Worm (Caenorhabditis elegans) whole organism, L1 larva: ENCODE measurements around the gene K11H3.5.

ENCODE experiments used
- C16A3.4 ChIP-seq: fragments of 150-350 bp; optimal IDR thresholded peaks from 2 replicates; lab custom pipeline; 2014; ENCODE audit warnings: missing biosample characterization, missing genetic modification characterization
- C34B4.2 ChIP-seq: sonication (generic microtip); optimal IDR thresholded peaks from 2 replicates; lab custom pipeline; 2017; ENCODE audit warnings: mild to moderate bottlenecking, missing genetic modification characterization, missing compliant biosample characterization
- F16B12.6 ChIP-seq: fragments of 150-350 bp; optimal IDR thresholded peaks from 2 replicates; lab custom pipeline; 2014; ENCODE audit warnings: missing biosample characterization, missing genetic modification characterization
- Y116A8C.19 ChIP-seq: sonication (generic microtip); optimal IDR thresholded peaks from 2 replicates; lab custom pipeline; 2016; ENCODE audit warnings: missing compliant biosample characterization, missing genetic modification characterization, borderline replicate concordance
- alr-1 ChIP-seq: fragments of 200-800 bp; sonication (Bioruptor generic); optimal IDR thresholded peaks from 2 replicates; lab custom pipeline; 2018; ENCODE audit warnings: borderline replicate concordance, mild to moderate bottlenecking, missing genetic modification characterization, missing compliant biosample characterization
- blmp-1 ChIP-seq: fragments of 150-350 bp; optimal IDR thresholded peaks from 2 replicates; lab custom pipeline; 2014; ENCODE audit warnings: missing biosample characterization, missing genetic modification characterization
- ceh-63 ChIP-seq: fragments of 200-800 bp; sonication (Bioruptor generic); optimal IDR thresholded peaks from 2 replicates; lab custom pipeline; 2018; ENCODE audit warnings: mild to moderate bottlenecking, missing genetic modification characterization, missing compliant biosample characterization
- ceh-82 ChIP-seq, 3 experiments: fragments of 150-350 bp in 1 of 3; sonication (generic microtip) in 2 of 3; optimal IDR thresholded peaks; 2 replicates each; lab custom pipeline; 2014 to 2017; ENCODE audit warnings: missing biosample characterization in 3 of 3, missing genetic modification characterization in 3 of 3
- ceh-88 ChIP-seq: fragments of 200-800 bp; sonication (Bioruptor generic); IDR thresholded peaks from 2 replicates; pipeline ENCODE4 v1.3.6; 2022; ENCODE audit warnings: missing genetic modification characterization, missing compliant biosample characterization
- ceh-90 ChIP-seq: sonication (generic microtip); optimal IDR thresholded peaks from 2 replicates; lab custom pipeline; 2016; ENCODE audit warnings: missing genetic modification characterization, missing compliant biosample characterization
- ces-1 ChIP-seq: fragments of 150-350 bp; optimal IDR thresholded peaks from 2 replicates; lab custom pipeline; 2014; ENCODE audit warnings: missing biosample characterization, missing genetic modification reagents, missing genetic modification characterization
- efl-1 ChIP-seq, 4 experiments: fragments of 150-350 bp; optimal IDR thresholded peaks in 3 of 4; peaks in 1 of 4; 1 replicate in 1 of 4; 2 replicates in 3 of 4; lab custom pipeline; 2014; ENCODE audit warnings: missing biosample characterization in 2 of 4, missing genetic modification characterization in 2 of 4, missing genetic modification reagents in 2 of 4
- efl-3 ChIP-seq: fragments of 200-800 bp; sonication (Bioruptor generic); optimal IDR thresholded peaks from 2 replicates; lab custom pipeline; 2018; ENCODE audit warnings: mild to moderate bottlenecking, missing genetic modification characterization, missing compliant biosample characterization
- elt-3 ChIP-seq, 6 experiments: fragments of 150-350 bp in 1 of 6; sonication (generic microtip); optimal IDR thresholded peaks; 2 replicates each; lab custom pipeline; 2017 to 2018; ENCODE audit warnings: missing biosample characterization in 6 of 6, missing genetic modification characterization in 6 of 6, inconsistent platforms in 1 of 6
- ets-5 ChIP-seq: fragments of 200-800 bp; sonication (Bioruptor generic); IDR thresholded peaks from 2 replicates; pipeline ENCODE4 v1.3.6; 2022; ENCODE audit warnings: missing genetic modification characterization, missing compliant biosample characterization
- fkh-10 ChIP-seq: sonication (generic microtip); optimal IDR thresholded peaks from 2 replicates; lab custom pipeline; 2017; ENCODE audit warnings: missing biosample characterization, missing genetic modification reagents, missing genetic modification characterization
- grh-1 ChIP-seq: fragments of 200-800 bp; sonication (Bioruptor generic); IDR thresholded peaks from 2 replicates; pipeline ENCODE4 v1.3.6; 2022; ENCODE audit warnings: missing genetic modification reagents, missing genetic modification characterization, missing compliant biosample characterization
- hlh-17 ChIP-seq: fragments of 200-800 bp; sonication (Bioruptor generic); optimal IDR thresholded peaks from 2 replicates; lab custom pipeline; 2018; ENCODE audit warnings: missing genetic modification characterization, mild to moderate bottlenecking, missing compliant biosample characterization, moderate library complexity, borderline replicate concordance
- hlh-4 ChIP-seq: sonication (generic microtip); optimal IDR thresholded peaks from 2 replicates; lab custom pipeline; 2016; ENCODE audit warnings: mild to moderate bottlenecking, missing genetic modification characterization, missing compliant biosample characterization
- irx-1 ChIP-seq: sonication (generic microtip); optimal IDR thresholded peaks from 2 replicates; lab custom pipeline; 2016; ENCODE audit warnings: missing genetic modification characterization, missing compliant biosample characterization
- isw-1 ChIP-seq: fragments of 200-800 bp; sonication (Bioruptor generic); IDR thresholded peaks from 2 replicates; pipeline ENCODE4 v1.3.6; 2022; ENCODE audit warnings: missing genetic modification characterization, missing compliant biosample characterization
- lin-14 ChIP-seq: fragments of 200-800 bp; sonication (Bioruptor generic); optimal IDR thresholded peaks from 2 replicates; lab custom pipeline; 2018; ENCODE audit warnings: mild to moderate bottlenecking, missing genetic modification characterization, moderate library complexity, missing compliant biosample characterization
- lin-15B ChIP-seq: fragments of 150-350 bp; sonication (generic microtip); optimal IDR thresholded peaks from 3 replicates; lab custom pipeline; 2014; ENCODE audit warnings: missing biosample characterization, missing genetic modification characterization
- lin-35 ChIP-seq, 2 experiments: fragments of 150-350 bp; optimal IDR thresholded peaks; 2 replicates each; lab custom pipeline; 2014; ENCODE audit warnings: missing biosample characterization in 2 of 2, missing genetic modification characterization in 2 of 2, missing genetic modification reagents in 2 of 2
- lir-3 ChIP-seq: sonication (generic microtip); optimal IDR thresholded peaks from 2 replicates; lab custom pipeline; 2016; ENCODE audit warnings: mild to moderate bottlenecking, missing genetic modification characterization, moderate library complexity, missing compliant biosample characterization; ENCODE audit not compliant: poor library complexity
- lsy-2 ChIP-seq, 2 experiments: fragments of 150-350 bp; optimal IDR thresholded peaks; 2 replicates each; lab custom pipeline; 2014; ENCODE audit warnings: missing biosample characterization in 2 of 2, missing genetic modification characterization in 2 of 2
- mab-9 ChIP-seq: fragments of 200-800 bp; sonication (Bioruptor generic); IDR thresholded peaks from 2 replicates; pipeline ENCODE4 v1.3.6; 2022; ENCODE audit warnings: missing genetic modification reagents, missing genetic modification characterization, missing compliant biosample characterization
- mef-2 ChIP-seq: fragments of 150-350 bp; optimal IDR thresholded peaks from 2 replicates; lab custom pipeline; 2014; ENCODE audit warnings: missing biosample characterization, missing genetic modification characterization
- nhr-11 ChIP-seq: fragments of 150-350 bp; optimal IDR thresholded peaks from 2 replicates; lab custom pipeline; 2014; ENCODE audit warnings: missing biosample characterization, missing genetic modification characterization
- nhr-19 ChIP-seq: fragments of 200-800 bp; sonication (Bioruptor generic); conservative IDR thresholded peaks from 2 replicates; pipeline ENCODE4 v1.3.6; 2022; ENCODE audit warnings: missing genetic modification characterization, missing compliant biosample characterization
- nhr-28 ChIP-seq: fragments of 150-350 bp; optimal IDR thresholded peaks from 2 replicates; lab custom pipeline; 2014; ENCODE audit warnings: missing biosample characterization, missing genetic modification characterization
- nhr-71 ChIP-seq: sonication (generic microtip); optimal IDR thresholded peaks from 2 replicates; lab custom pipeline; 2016; ENCODE audit warnings: mild to moderate bottlenecking, missing genetic modification characterization, moderate library complexity, missing compliant biosample characterization
- nhr-76 ChIP-seq: sonication (generic microtip); optimal IDR thresholded peaks from 2 replicates; lab custom pipeline; 2017; ENCODE audit warnings: missing biosample characterization, missing genetic modification characterization
- nhr-84 ChIP-seq: sonication (generic microtip); optimal IDR thresholded peaks from 2 replicates; lab custom pipeline; 2017; ENCODE audit warnings: missing biosample characterization, missing genetic modification characterization
- nhr-85 ChIP-seq: sonication (generic microtip); peaks from one replicate; lab custom pipeline; 2016; ENCODE audit warnings: missing genetic modification characterization, inconsistent platforms, missing compliant biosample characterization
- nhr-90 ChIP-seq: sonication (generic microtip); optimal IDR thresholded peaks from 2 replicates; lab custom pipeline; 2016; ENCODE audit warnings: mild to moderate bottlenecking, missing genetic modification characterization, missing compliant biosample characterization; ENCODE audit not compliant: poor library complexity
- pqm-1 ChIP-seq: sonication (generic microtip); optimal IDR thresholded peaks from 3 replicates; lab custom pipeline; 2017; ENCODE audit warnings: missing biosample characterization, missing genetic modification characterization
- rnt-1 ChIP-seq: sonication (generic microtip); optimal IDR thresholded peaks from 2 replicates; lab custom pipeline; 2016; ENCODE audit warnings: mild to moderate bottlenecking, missing genetic modification characterization, moderate library complexity, missing compliant biosample characterization
- skn-1 ChIP-seq: fragments of 150-350 bp; optimal IDR thresholded peaks from 2 replicates; lab custom pipeline; 2014; ENCODE audit warnings: missing biosample characterization, missing genetic modification characterization
- snpc-4 ChIP-seq: fragments of 150-350 bp; optimal IDR thresholded peaks from 2 replicates; lab custom pipeline; 2014; ENCODE audit warnings: missing biosample characterization, missing genetic modification characterization
- snu-23 ChIP-seq: sonication (generic microtip); optimal IDR thresholded peaks from 2 replicates; lab custom pipeline; 2016; ENCODE audit warnings: missing genetic modification characterization, missing compliant biosample characterization
- sptf-1 ChIP-seq: fragments of 150-350 bp; optimal IDR thresholded peaks from 2 replicates; lab custom pipeline; 2014; ENCODE audit warnings: missing biosample characterization, missing genetic modification characterization
- tlp-1 ChIP-seq: fragments of 150-350 bp; optimal IDR thresholded peaks from 2 replicates; lab custom pipeline; 2014; ENCODE audit warnings: missing biosample characterization, missing genetic modification characterization
- unc-130 ChIP-seq: fragments of 150-350 bp; optimal IDR thresholded peaks from 2 replicates; lab custom pipeline; 2017; ENCODE audit warnings: missing biosample characterization, missing genetic modification characterization, inconsistent platforms
- unc-30 ChIP-seq: sonication (generic microtip); optimal IDR thresholded peaks from 2 replicates; lab custom pipeline; 2017; ENCODE audit warnings: missing biosample characterization, missing genetic modification characterization
- unc-86 ChIP-seq: sonication (generic microtip); optimal IDR thresholded peaks from 2 replicates; lab custom pipeline; 2016; ENCODE audit warnings: missing genetic modification characterization, missing compliant biosample characterization
- unc-98 ChIP-seq: fragments of 200-800 bp; sonication (Bioruptor generic); IDR thresholded peaks from 2 replicates; pipeline ENCODE4 v1.3.6; 2022; ENCODE audit warnings: missing genetic modification characterization, missing compliant biosample characterization
- xbp-1 ChIP-seq: sonication (generic microtip); optimal IDR thresholded peaks from 2 replicates; lab custom pipeline; 2016; ENCODE audit warnings: missing genetic modification characterization, missing compliant biosample characterization
- zag-1 ChIP-seq: fragments of 150-350 bp; optimal IDR thresholded peaks from 2 replicates; lab custom pipeline; 2014; ENCODE audit warnings: missing biosample characterization, missing genetic modification characterization

The K11H3.5 gene

ce11 chrIII:9867780-9868503 lies 24.4 kb downstream of the K11H3.5 start, which contains the start of gene dhhc-4 (continued):
- TF ChIP-seq nhr-19 (GFP tag; lab: Robert Waterston, UW): peak; percentile 90
- peak; percentile 28 for TF ChIP-seq snpc-4 (tag; lab: Kevin White, UChicago)
- TF ChIP-seq unc-98 (GFP tag; lab: Robert Waterston, UW): peak; percentile 88
- no peak for TF ChIP-seq nhr-28 (tag; lab: Kevin White, UChicago)
- TF ChIP-seq nhr-11 (tag; lab: Kevin White, UChicago): no peak
- TF ChIP-seq snu-23 (GFP tag; lab: Kevin White, UChicago): peak; percentile 77
- peak; percentile 88 to 94 for TF ChIP-seq efl-1 (optimal IDR thresholded peaks at IDR 0.05; lab: Kevin White, UChicago)
- TF ChIP-seq efl-1 (GFP tag; optimal IDR thresholded peaks at IDR 0.05 in 1 of 2; lab: Kevin White, UChicago): peak; percentile 93 to 99
- TF ChIP-seq isw-1: peak; percentile 82
- TF ChIP-seq lin-35 (GFP tag; optimal IDR thresholded peaks at IDR 0.05; lab: Kevin White, UChicago): peak; percentile 92 to 93
- peak; percentile 78 for TF ChIP-seq ceh-88 (GFP tag; lab: Robert Waterston, UW)
- TF ChIP-seq fkh-10: no peak
- no peak for TF ChIP-seq ceh-63 (GFP tag; lab: Kevin White, UChicago)
- TF ChIP-seq ceh-82 (tag; optimal IDR thresholded peaks at IDR 0.05; lab: Kevin White, UChicago): peak; percentile 52 to 58 (median 55)
- no peak for TF ChIP-seq tlp-1 (tag; lab: Kevin White, UChicago)
- peak; percentile 92 for TF ChIP-seq nhr-85 (tag; lab: Kevin White, UChicago)
- peak; percentile 96 for TF ChIP-seq nhr-90 (tag; lab: Kevin White, UChicago)
- peak; percentile 73 for TF ChIP-seq Y116A8C.19 (tag; lab: Kevin White, UChicago)
- no peak for TF ChIP-seq mef-2
- peak; percentile 87 for TF ChIP-seq mab-9 (GFP tag; lab: Robert Waterston, UW)
- peak; percentile 94 for TF ChIP-seq nhr-71 (tag; lab: Kevin White, UChicago)
- peak; percentile 78 for TF ChIP-seq hlh-17 (GFP tag; lab: Kevin White, UChicago)
- TF ChIP-seq lsy-2 (tag; optimal IDR thresholded peaks at IDR 0.05; lab: Kevin White, UChicago): peak; percentile 74 to 87
- TF ChIP-seq skn-1: peak; percentile 30
- TF ChIP-seq hlh-4 (tag; lab: Kevin White, UChicago): peak; percentile 85
- peak; percentile 95 for TF ChIP-seq irx-1 (tag; lab: Kevin White, UChicago)
- TF ChIP-seq efl-3: peak; percentile 80
- no peak for TF ChIP-seq elt-3 (tag; optimal IDR thresholded peaks at IDR 0.05; lab: Kevin White, UChicago)
- peak; percentile 0 for TF ChIP-seq F16B12.6
- no peak for TF ChIP-seq ces-1 (GFP tag; lab: Kevin White, UChicago)
- peak; percentile 83 for TF ChIP-seq unc-86 (tag; lab: Kevin White, UChicago)
- peak; percentile 83 for TF ChIP-seq grh-1
- no peak for TF ChIP-seq sptf-1
- TF ChIP-seq ceh-90 (tag; lab: Kevin White, UChicago): peak; percentile 97
- no peak for TF ChIP-seq ets-5
- peak; percentile 37 for TF ChIP-seq lin-15B (tag; lab: Kevin White, UChicago)
- peak; percentile 89 for TF ChIP-seq blmp-1 (tag; lab: Kevin White, UChicago)
- TF ChIP-seq C16A3.4 (tag; lab: Kevin White, UChicago): peak; percentile 12
- TF ChIP-seq xbp-1 (tag; lab: Kevin White, UChicago): peak; percentile 90
- no peak for TF ChIP-seq zag-1
- peak; percentile 96 for TF ChIP-seq lir-3 (tag; lab: Kevin White, UChicago)
- TF ChIP-seq pqm-1: no peak
- no peak for TF ChIP-seq nhr-76 (tag; lab: Kevin White, UChicago)
- no peak for TF ChIP-seq alr-1 (tag; lab: Kevin White, UChicago)
- TF ChIP-seq rnt-1 (tag; lab: Kevin White, UChicago): peak; percentile 99
- no peak for TF ChIP-seq C34B4.2 (tag; lab: Kevin White, UChicago)
- TF ChIP-seq lin-14 (GFP tag; lab: Kevin White, UChicago): peak; percentile 84
- no peak for TF ChIP-seq unc-30 (tag; lab: Kevin White, UChicago)
- no peak for TF ChIP-seq nhr-84
- TF ChIP-seq unc-130 (tag; lab: Kevin White, UChicago): peak; percentile 28
